Worm (Caenorhabditis elegans): ENCODE results near the gene C49F8.15.

DNA sequence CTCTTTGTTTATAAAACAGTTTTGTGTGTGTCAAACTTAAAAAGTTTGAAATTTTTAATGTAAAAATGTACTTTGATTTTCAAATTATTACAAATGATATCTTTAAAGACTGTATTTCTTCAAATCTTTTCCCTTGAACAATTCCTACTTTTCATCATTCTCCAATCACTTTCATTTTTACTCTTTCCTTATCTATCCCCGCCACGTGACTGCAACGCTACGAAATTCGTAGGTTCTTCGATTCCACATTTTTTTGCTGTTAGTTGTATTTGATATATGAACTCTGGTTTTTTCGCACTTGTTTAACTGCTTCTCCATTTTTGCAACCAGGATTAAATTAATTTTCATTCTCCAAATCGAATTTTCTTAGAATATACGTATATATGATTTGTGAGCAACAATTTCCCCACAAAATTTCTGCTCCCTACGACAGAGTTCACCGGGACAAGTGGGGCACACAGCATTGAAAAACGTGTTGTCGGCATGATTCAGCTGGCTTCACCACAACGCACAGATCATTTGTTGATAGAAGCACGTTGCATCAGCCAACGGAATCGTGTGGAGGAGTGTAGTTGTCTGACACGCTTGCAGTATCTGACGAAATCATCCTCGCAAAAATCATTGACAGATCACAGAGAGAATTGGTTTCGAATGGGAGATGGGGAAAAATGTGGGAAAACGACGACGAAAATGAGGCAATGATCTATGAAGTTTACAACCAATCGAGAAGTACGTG is 7.5 kb downstream of the C49F8.15 start:
- TF ChIP-seq dve-1 (tag; optimal IDR thresholded peaks at IDR 0.05) (no peak), pqm-1 (tag; optimal IDR thresholded peaks at IDR 0.05) (no peak), pha-4 (tag; optimal IDR thresholded peaks at IDR 0.05) (no peak), zip-5 (tag; optimal IDR thresholded peaks at IDR 0.05) (no peak), dmd-4 (tag; optimal IDR thresholded peaks at IDR 0.05; ENCODE audit: borderline replicate concordance) (no peak), pax-1 (tag; optimal IDR thresholded peaks at IDR 0.05) (no peak), nhr-11 (tag; optimal IDR thresholded peaks at IDR 0.05) (no peak), C08G9.2 (tag; optimal IDR thresholded peaks at IDR 0.05) (no peak), nfya-1 (tag; optimal IDR thresholded peaks at IDR 0.05) (no peak), tbx-2 (tag; optimal IDR thresholded peaks at IDR 0.05) (no peak), nhr-232 (tag; optimal IDR thresholded peaks at IDR 0.05) (no peak)
